Fruit fly (Drosophila melanogaster) whole organism, embryonic: ENCODE measurements around the gene cwo.
A peak's percentile ranks its signal among the peaks of the same experiment; 100 is the strongest.

Experiments used
- Asciz ChIP-seq: fragments of 200-800 bp; sonication (Bioruptor generic); optimal IDR thresholded peaks from 2 replicates; lab custom pipeline; 2017; ENCODE audit warnings: missing biosample characterization, mild to moderate bottlenecking, missing genetic modification characterization, missing genetic modification reagents
- Atf3 ChIP-seq: fragments of 200-800 bp; sonication (Bioruptor generic); optimal IDR thresholded peaks from 3 replicates; lab custom pipeline; 2016; ENCODE audit warnings: missing biosample characterization, missing genetic modification characterization
- B-H2 ChIP-seq: fragments of 200-800 bp; sonication (Bioruptor generic); optimal IDR thresholded peaks from 2 replicates; lab custom pipeline; 2018; ENCODE audit warnings: missing biosample characterization, mild to moderate bottlenecking, missing genetic modification characterization
- CG10321 ChIP-seq: fragments of 200-800 bp; sonication (Bioruptor generic); IDR thresholded peaks from 2 replicates; pipeline ENCODE4 v1.3.6; 2022; ENCODE audit warnings: missing biosample characterization, missing genetic modification characterization
- CG10462 ChIP-seq: fragments of 200-800 bp; sonication (Bioruptor generic); optimal IDR thresholded peaks from 2 replicates; lab custom pipeline; 2016; ENCODE audit warnings: missing biosample characterization, missing genetic modification characterization
- CG11398 ChIP-seq: fragments of 200-800 bp; sonication (Bioruptor generic); optimal IDR thresholded peaks from 2 replicates; lab custom pipeline; 2016; ENCODE audit warnings: missing biosample characterization, missing genetic modification characterization
- CG11695 ChIP-seq: fragments of 200-800 bp; sonication (Bioruptor generic); IDR thresholded peaks from 3 replicates; pipeline ENCODE4 v1.3.6; 2022; ENCODE audit warnings: missing biosample characterization, missing genetic modification characterization
- CG12104 ChIP-seq: fragments of 200-800 bp; sonication (Bioruptor generic); optimal IDR thresholded peaks from 3 replicates; lab custom pipeline; 2016; ENCODE audit warnings: missing biosample characterization, missing genetic modification characterization
- CG15514 ChIP-seq: fragments of 200-800 bp; sonication (Bioruptor generic); optimal IDR thresholded peaks from 3 replicates; lab custom pipeline; 2017; ENCODE audit warnings: missing biosample characterization, missing genetic modification characterization, mild to moderate bottlenecking, moderate library complexity, missing genetic modification reagents
- CG1647 ChIP-seq: fragments of 200-800 bp; sonication (Bioruptor generic); optimal IDR thresholded peaks from 3 replicates; lab custom pipeline; 2016; ENCODE audit warnings: missing biosample characterization, missing genetic modification characterization
- CG17328 ChIP-seq: fragments of 200-800 bp; sonication (Bioruptor generic); IDR thresholded peaks from 2 replicates; pipeline ENCODE4 v1.3.6; 2022; ENCODE audit warnings: missing biosample characterization, missing genetic modification characterization
- CG17361 ChIP-seq: fragments of 200-800 bp; sonication (Bioruptor generic); IDR thresholded peaks from 3 replicates; pipeline ENCODE4 v1.3.6; 2022; ENCODE audit warnings: missing biosample characterization, missing genetic modification characterization
- CG17568 ChIP-seq: fragments of 200-800 bp; sonication (Bioruptor generic); optimal IDR thresholded peaks from 2 replicates; lab custom pipeline; 2018; ENCODE audit warnings: missing biosample characterization, mild to moderate bottlenecking, missing genetic modification characterization, moderate library complexity
- CG2202 ChIP-seq: fragments of 200-800 bp; sonication (Bioruptor generic); optimal IDR thresholded peaks from 2 replicates; lab custom pipeline; 2018; ENCODE audit warnings: missing biosample characterization, mild to moderate bottlenecking, missing genetic modification characterization
- CG31388 ChIP-seq: fragments of 200-800 bp; sonication (Bioruptor generic); optimal IDR thresholded peaks from 2 replicates; lab custom pipeline; 2016; ENCODE audit warnings: missing biosample characterization, missing genetic modification characterization
- CG4424 ChIP-seq: fragments of 200-800 bp; sonication (Bioruptor generic); optimal IDR thresholded peaks from 3 replicates; lab custom pipeline; 2016; ENCODE audit warnings: missing biosample characterization, missing genetic modification characterization
- CG4854 ChIP-seq: fragments of 200-800 bp; sonication (Bioruptor generic); optimal IDR thresholded peaks from 2 replicates; lab custom pipeline; 2016; ENCODE audit warnings: missing biosample characterization, missing genetic modification characterization, inconsistent platforms
- CG5245 ChIP-seq: fragments of 200-800 bp; sonication (Bioruptor generic); optimal IDR thresholded peaks from 3 replicates; lab custom pipeline; 2016; ENCODE audit warnings: missing biosample characterization, missing genetic modification characterization
- CG7928 ChIP-seq: fragments of 200-800 bp; sonication (Bioruptor generic); optimal IDR thresholded peaks from 2 replicates; lab custom pipeline; 2017; ENCODE audit warnings: missing biosample characterization, mild to moderate bottlenecking, missing genetic modification characterization
- CG8765 ChIP-seq: fragments of 200-800 bp; sonication (Bioruptor generic); IDR thresholded peaks from 2 replicates; pipeline ENCODE4 v1.3.6; 2022; ENCODE audit warnings: missing biosample characterization, missing genetic modification characterization
- CG9876 ChIP-seq: fragments of 200-800 bp; sonication (Bioruptor generic); optimal IDR thresholded peaks from 2 replicates; lab custom pipeline; 2016; ENCODE audit warnings: missing biosample characterization, missing genetic modification characterization
- D ChIP-seq, 2 experiments: fragments of 200-800 bp in 1 of 2; fragments of >200 bp in 1 of 2; sonication (Bioruptor generic) in 1 of 2; optimal IDR thresholded peaks; 2 replicates in 1 of 2; 3 replicates in 1 of 2; lab custom pipeline; 2017; ENCODE audit warnings: mild to moderate bottlenecking in 1 of 2, missing biosample characterization in 1 of 2, missing genetic modification characterization in 1 of 2, missing genetic modification reagents in 1 of 2
- Dad ChIP-seq: fragments of 200-800 bp; sonication (Bioruptor generic); optimal IDR thresholded peaks from 3 replicates; lab custom pipeline; 2016; ENCODE audit warnings: missing biosample characterization, missing genetic modification characterization
- Doc3 ChIP-seq: fragments of 200-800 bp; sonication (Bioruptor generic); IDR thresholded peaks from 3 replicates; pipeline ENCODE4 v1.3.6; 2022; ENCODE audit warnings: missing biosample characterization, missing genetic modification characterization; ENCODE audit not compliant: partially characterized antibody
- E2f1 ChIP-seq: fragments of 200-800 bp; sonication (Bioruptor generic); IDR thresholded peaks from 2 replicates; pipeline ENCODE4 v1.3.6; 2022; ENCODE audit warnings: missing biosample characterization, missing genetic modification characterization
- E2f2 ChIP-seq: fragments of 200-800 bp; sonication (Bioruptor generic); IDR thresholded peaks from 2 replicates; pipeline ENCODE4 v1.3.6; 2022; ENCODE audit warnings: missing biosample characterization, missing genetic modification characterization
- Hmx ChIP-seq: fragments of 200-800 bp; sonication (Bioruptor generic); optimal IDR thresholded peaks from 2 replicates; lab custom pipeline; 2016; ENCODE audit warnings: missing biosample characterization, missing genetic modification characterization
- Lim3 ChIP-seq: fragments of 200-800 bp; sonication (Bioruptor generic); IDR thresholded peaks from 2 replicates; pipeline ENCODE4 v1.3.6; 2022; ENCODE audit warnings: missing biosample characterization, missing genetic modification characterization
- Nf-YC ChIP-seq: fragments of 200-800 bp; optimal IDR thresholded peaks from 3 replicates; lab custom pipeline; 2019; ENCODE audit warnings: missing biosample characterization, mild to moderate bottlenecking, missing genetic modification characterization, moderate library complexity
- Ptx1 ChIP-seq: fragments of 200-800 bp; sonication (Bioruptor generic); IDR thresholded peaks from 2 replicates; pipeline ENCODE4 v1.3.6; 2022; ENCODE audit warnings: missing biosample characterization, missing genetic modification characterization
- Side ChIP-seq: fragments of 200-800 bp; sonication (Bioruptor generic); optimal IDR thresholded peaks from 2 replicates; lab custom pipeline; 2016; ENCODE audit warnings: missing biosample characterization, missing genetic modification characterization
- Tbp ChIP-seq: fragments of >200 bp; optimal IDR thresholded peaks from 2 replicates; lab custom pipeline; 2018; ENCODE audit warnings: missing biosample characterization, missing genetic modification characterization
- caup ChIP-seq: fragments of 200-800 bp; sonication (Bioruptor generic); optimal IDR thresholded peaks from 3 replicates; lab custom pipeline; 2017; ENCODE audit warnings: missing biosample characterization, mild to moderate bottlenecking, missing genetic modification characterization, moderate library complexity; ENCODE audit not compliant: severe bottlenecking
- cg ChIP-seq: fragments of 200-800 bp; sonication (Bioruptor generic); optimal IDR thresholded peaks from 3 replicates; lab custom pipeline; 2019; ENCODE audit warnings: missing biosample characterization, mild to moderate bottlenecking, missing genetic modification characterization, moderate library complexity
- da ChIP-seq: fragments of 200-800 bp; sonication (Bioruptor generic); optimal IDR thresholded peaks from 2 replicates; lab custom pipeline; 2016; ENCODE audit warnings: missing biosample characterization, missing genetic modification characterization
- ems ChIP-seq: fragments of 200-800 bp; sonication (Bioruptor generic); optimal IDR thresholded peaks from 3 replicates; lab custom pipeline; 2016; ENCODE audit warnings: missing biosample characterization, missing genetic modification characterization
- ewg ChIP-seq: fragments of 200-800 bp; sonication (Bioruptor generic); optimal IDR thresholded peaks from 3 replicates; lab custom pipeline; 2017; ENCODE audit warnings: mild to moderate bottlenecking, missing biosample characterization, missing genetic modification reagents, missing genetic modification characterization
- eyg ChIP-seq: fragments of 200-800 bp; sonication (Bioruptor generic); optimal IDR thresholded peaks from 3 replicates; lab custom pipeline; 2016; ENCODE audit warnings: missing biosample characterization, missing genetic modification characterization
- ftz-f1 ChIP-seq: fragments of 200-800 bp; sonication (Bioruptor generic); optimal IDR thresholded peaks from 2 replicates; lab custom pipeline; 2016; ENCODE audit warnings: missing biosample characterization, missing genetic modification characterization
- gem ChIP-seq: fragments of 200-800 bp; sonication (Bioruptor generic); optimal IDR thresholded peaks from 2 replicates; lab custom pipeline; 2019; ENCODE audit warnings: missing biosample characterization, mild to moderate bottlenecking, missing genetic modification characterization, moderate library complexity
- her ChIP-seq: fragments of 200-800 bp; sonication (Bioruptor generic); optimal IDR thresholded peaks from 2 replicates; lab custom pipeline; 2016; ENCODE audit warnings: missing biosample characterization, missing genetic modification characterization
- jing ChIP-seq: fragments of 200-800 bp; sonication (Bioruptor generic); optimal IDR thresholded peaks from 2 replicates; lab custom pipeline; 2018; ENCODE audit warnings: missing biosample characterization, mild to moderate bottlenecking, missing genetic modification characterization
- luna ChIP-seq: fragments of 200-800 bp; sonication (Bioruptor generic); optimal IDR thresholded peaks from 2 replicates; lab custom pipeline; 2016; ENCODE audit warnings: missing biosample characterization, missing genetic modification characterization
- psq ChIP-seq: fragments of 200-800 bp; sonication (Bioruptor generic); optimal IDR thresholded peaks from 2 replicates; lab custom pipeline; 2017; ENCODE audit warnings: missing biosample characterization, missing genetic modification characterization
- ranshi ChIP-seq: fragments of 200-800 bp; sonication (Bioruptor generic); IDR thresholded peaks from 2 replicates; pipeline ENCODE4 v1.3.6; 2022; ENCODE audit warnings: missing biosample characterization, missing genetic modification characterization
- row ChIP-seq: fragments of 200-800 bp; sonication (Bioruptor generic); IDR thresholded peaks from 3 replicates; pipeline ENCODE4 v1.3.6; 2022; ENCODE audit warnings: missing biosample characterization, missing genetic modification characterization
- seq ChIP-seq: fragments of 200-800 bp; sonication (Bioruptor generic); IDR thresholded peaks from 2 replicates; pipeline ENCODE4 v1.3.6; 2022; ENCODE audit warnings: missing biosample characterization, missing genetic modification characterization
- slbo ChIP-seq: fragments of 200-800 bp; sonication (Bioruptor generic); IDR thresholded peaks from 2 replicates; pipeline ENCODE4 v1.3.6; 2022; ENCODE audit warnings: missing biosample characterization, missing genetic modification characterization
- trh ChIP-seq: fragments of 200-800 bp; sonication (Bioruptor generic); optimal IDR thresholded peaks from 2 replicates; lab custom pipeline; 2016; ENCODE audit warnings: missing biosample characterization, missing genetic modification characterization
- zfh1 ChIP-seq: fragments of 200-800 bp; sonication (Bioruptor generic); IDR thresholded peaks from 3 replicates; pipeline ENCODE4 v1.3.6; 2022; ENCODE audit warnings: missing biosample characterization, missing genetic modification characterization

cwo gene

DNA sequence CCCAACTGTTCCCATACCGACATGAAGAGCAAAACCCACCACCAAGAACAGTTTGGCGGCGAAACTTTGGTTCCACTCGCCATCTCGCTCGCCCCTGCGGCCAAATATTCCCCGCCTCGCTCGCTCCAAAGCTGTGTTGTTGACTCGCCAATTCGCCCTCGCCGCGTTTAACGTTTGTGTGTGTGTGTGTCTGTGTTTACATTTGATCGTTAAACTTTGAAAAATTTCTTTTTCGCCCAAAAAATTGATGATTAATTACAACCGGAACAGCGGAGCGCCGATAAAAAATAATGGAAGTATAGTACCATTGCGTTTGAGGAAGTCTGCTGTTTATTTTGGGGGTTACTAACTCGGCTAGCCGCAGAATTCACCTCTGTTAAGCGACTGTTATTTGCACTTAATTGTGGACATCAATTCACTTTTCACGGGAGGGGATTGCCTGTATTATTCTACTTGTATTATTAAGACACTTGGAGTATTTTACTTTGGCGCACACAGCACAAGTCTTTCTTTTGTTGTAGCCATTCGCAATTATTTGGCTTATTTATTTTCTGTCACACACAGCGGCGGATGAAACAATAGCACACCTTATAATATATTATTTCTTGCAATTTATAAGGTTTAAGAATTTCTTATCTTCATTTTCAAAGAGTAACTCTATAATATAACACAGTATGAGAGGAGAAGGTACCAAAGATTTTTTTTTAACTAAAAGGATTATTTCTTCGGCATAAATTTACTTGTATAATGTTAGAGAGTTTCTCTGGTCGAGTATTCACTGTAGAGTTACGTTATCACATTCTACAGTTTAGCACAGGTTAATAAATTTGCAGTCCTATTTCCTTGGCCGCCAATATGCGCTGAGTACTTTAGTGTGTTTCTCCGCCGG is 37.1 kb upstream of the cwo start (continued):
- TF ChIP-seq ftz-f1 (GFP tag; lab: Kevin White, UChicago) (peak; percentile 56), D (optimal IDR thresholded peaks at IDR 0.05; lab: Kevin White, UChicago) (no peak), D (GFP tag; optimal IDR thresholded peaks at IDR 0.05; lab: Kevin White, UChicago) (peak; percentile 46), trh (GFP tag; lab: Kevin White, UChicago) (peak; percentile 59), CG31388 (peak; percentile 55), CG10321 (GFP tag; lab: Robert Waterston, UW) (no peak), CG4424 (GFP tag; lab: Kevin White, UChicago) (peak; percentile 83), Tbp (GFP tag; lab: Kevin White, UChicago) (no peak), jing (GFP tag; lab: Kevin White, UChicago) (peak; percentile 50), CG8765 (GFP tag; lab: Robert Waterston, UW) (no peak), E2f2 (no peak), row (GFP tag; lab: Robert Waterston, UW) (no peak), CG12104 (peak; percentile 82), CG10462 (peak; percentile 43), caup (GFP tag; lab: Kevin White, UChicago) (peak; percentile 86), CG2202 (tag; lab: Kevin White, UChicago) (peak; percentile 27), cg (GFP tag; lab: Kevin White, UChicago) (peak; percentile 90), Lim3 (GFP tag; lab: Robert Waterston, UW) (no peak), CG17328 (GFP tag; lab: Robert Waterston, UW) (no peak), da (GFP tag; lab: Kevin White, UChicago) (no peak), Atf3 (GFP tag; lab: Kevin White, UChicago) (no peak), CG1647 (GFP tag; lab: Kevin White, UChicago) (peak; percentile 1), eyg (GFP tag; lab: Kevin White, UChicago) (peak; percentile 63), CG7928 (GFP tag; lab: Kevin White, UChicago) (peak; percentile 67), Hmx (GFP tag; lab: Kevin White, UChicago) (peak; percentile 60), B-H2 (GFP tag; lab: Kevin White, UChicago) (peak; percentile 30), Ptx1 (GFP tag; lab: Robert Waterston, UW) (no peak), CG5245 (GFP tag; lab: Kevin White, UChicago) (peak; percentile 36), psq (GFP tag; lab: Kevin White, UChicago) (peak; percentile 23), E2f1 (GFP tag; lab: Robert Waterston, UW) (no peak), gem (tag; lab: Kevin White, UChicago) (peak; percentile 91), her (GFP tag; lab: Kevin White, UChicago) (peak; percentile 53), CG11398 (GFP tag; lab: Kevin White, UChicago) (peak; percentile 70), CG9876 (GFP tag; lab: Kevin White, UChicago) (peak; percentile 36), seq (no peak), Dad (GFP tag; lab: Kevin White, UChicago) (peak; percentile 57), luna (GFP tag; lab: Kevin White, UChicago) (peak; percentile 57), CG4854 (GFP tag; lab: Kevin White, UChicago) (peak; percentile 36), slbo (GFP tag; lab: Robert Waterston, UW) (no peak), CG17568 (GFP tag; lab: Kevin White, UChicago) (peak; percentile 61), zfh1 (GFP tag; lab: Robert Waterston, UW) (no peak), Side (GFP tag; lab: Kevin White, UChicago) (peak; percentile 46), ems (GFP tag; lab: Kevin White, UChicago) (peak; percentile 76), Asciz (GFP tag; lab: Kevin White, UChicago) (peak; percentile 37), CG11695 (GFP tag; lab: Robert Waterston, UW) (no peak), Doc3 (GFP tag; lab: Robert Waterston, UW) (no peak), Nf-YC (tag; lab: Kevin White, UChicago) (peak; percentile 54), CG15514 (GFP tag; lab: Kevin White, UChicago) (peak; percentile 63), ewg (GFP tag; lab: Kevin White, UChicago) (peak; percentile 40), ranshi (GFP tag; lab: Robert Waterston, UW) (no peak), CG17361 (no peak)
